Comparison of ENCODE assay signal across 8 worm cellular contexts in the genomic region with DNA sequence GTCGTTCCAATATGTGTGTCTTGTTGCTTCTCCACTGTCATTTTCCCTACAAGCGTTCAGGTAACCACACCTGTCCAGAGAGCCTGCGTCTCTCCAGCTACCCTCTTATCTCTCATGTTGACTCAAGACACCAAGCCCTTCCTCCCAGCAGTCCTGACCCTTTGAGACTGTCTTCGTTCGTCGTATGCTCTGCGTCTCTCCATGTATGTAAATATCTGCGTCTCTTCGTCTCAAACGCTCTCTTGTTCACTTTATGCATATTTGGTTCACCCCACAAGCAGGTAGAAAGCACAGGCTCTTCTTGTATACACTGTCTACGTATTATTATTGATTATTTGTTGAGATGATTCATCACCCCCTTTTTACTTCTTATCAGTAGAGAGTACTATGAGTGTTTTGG.
TF ChIP-seq lines count a peak whose summit lies in the region.

No protein-coding gene starts in this region.

TF ChIP-seq in whole organism, L1 larva, 84 proteins besides CTCF, POLR2A, EP300 and RAD21 (continues in another document):
- TF ChIP-seq elt-2 (tag; optimal IDR thresholded peaks at IDR 0.05; lab: Kevin White, UChicago) (peak; percentile 88), jun-1 (tag; optimal IDR thresholded peaks at IDR 0.05; lab: Kevin White, UChicago) (peak; percentile 82), efl-1 (optimal IDR thresholded peaks at IDR 0.05; lab: Kevin White, UChicago) (peak; percentile 20 to 48), efl-1 (GFP tag; optimal IDR thresholded peaks at IDR 0.05 in 1 of 2; lab: Kevin White, UChicago) (no peak), tbx-2 (tag; optimal IDR thresholded peaks at IDR 0.05; lab: Kevin White, UChicago) (peak; percentile 19), mdl-1 (tag; optimal IDR thresholded peaks at IDR 0.05; lab: Kevin White, UChicago) (peak in 1 of 2 experiments; percentile 18), ceh-88 (GFP tag; IDR thresholded peaks at IDR 0.05; lab: Robert Waterston, UW) (no peak), nhr-77 (tag; optimal IDR thresholded peaks at IDR 0.05; lab: Kevin White, UChicago) (peak; percentile 21), swsn-7 (tag; optimal IDR thresholded peaks at IDR 0.05; lab: Kevin White, UChicago) (peak; percentile 30), fos-1 (tag; optimal IDR thresholded peaks at IDR 0.05; lab: Kevin White, UChicago) (peak; percentile 3), rnt-1 (tag; optimal IDR thresholded peaks at IDR 0.05; lab: Kevin White, UChicago) (no peak)

TF ChIP-seq in whole organism, L2 larva, 48 proteins besides CTCF, POLR2A, EP300 and RAD21 (continues in another document):
- TF ChIP-seq ceh-82 (tag; optimal IDR thresholded peaks at IDR 0.05; lab: Kevin White, UChicago) (no peak), egl-27 (tag; optimal IDR thresholded peaks at IDR 0.05; lab: Kevin White, UChicago) (peak; percentile 22), gmeb-1 (tag; optimal IDR thresholded peaks at IDR 0.05; lab: Kevin White, UChicago) (peak; percentile 68), lin-39 (tag; optimal IDR thresholded peaks at IDR 0.05; lab: Kevin White, UChicago) (no peak), lsy-2 (tag; optimal IDR thresholded peaks at IDR 0.05; lab: Kevin White, UChicago) (no peak), zag-1 (tag; optimal IDR thresholded peaks at IDR 0.05; lab: Kevin White, UChicago) (no peak), lin-13 (GFP tag; optimal IDR thresholded peaks at IDR 0.05; lab: Kevin White, UChicago) (no peak), crh-2 (tag; optimal IDR thresholded peaks at IDR 0.05; lab: Kevin White, UChicago) (peak; percentile 42), elt-1 (tag; optimal IDR thresholded peaks at IDR 0.05; lab: Kevin White, UChicago) (no peak), nhr-129 (tag; optimal IDR thresholded peaks at IDR 0.05; lab: Kevin White, UChicago) (peak; percentile 52), unc-55 (GFP tag; optimal IDR thresholded peaks at IDR 0.05; lab: Kevin White, UChicago) (no peak)

TF ChIP-seq in whole organism, L3 larva, 47 proteins besides CTCF, POLR2A, EP300 and RAD21:
- TF ChIP-seq pqm-1 (tag; optimal IDR thresholded peaks at IDR 0.05; lab: Kevin White, UChicago) (peak; percentile 95), pha-4 (tag; optimal IDR thresholded peaks at IDR 0.05; lab: Kevin White, UChicago) (peak; percentile 99), ceh-28 (tag; optimal IDR thresholded peaks at IDR 0.05; lab: Kevin White, UChicago) (peak; percentile 72), tbx-2 (tag; optimal IDR thresholded peaks at IDR 0.05; lab: Kevin White, UChicago) (no peak), jun-1 (tag; optimal IDR thresholded peaks at IDR 0.05; lab: Kevin White, UChicago) (peak; percentile 84), lin-15B (tag; optimal IDR thresholded peaks at IDR 0.05; lab: Kevin White, UChicago) (no peak), lsy-12 (tag; optimal IDR thresholded peaks at IDR 0.05; lab: Kevin White, UChicago) (peak; percentile 20), elt-2 (tag; optimal IDR thresholded peaks at IDR 0.05; lab: Kevin White, UChicago) (peak; percentile 94)

TF ChIP-seq in whole organism, L4 larva, 104 proteins besides CTCF, POLR2A, EP300 and RAD21 (continues in another document):
- 0 out of 2 replicates have a peak, but pooled peaks have one; percentile 36 for TF ChIP-seq D1046.2 (GFP tag; IDR thresholded peaks at IDR 0.05; lab: Robert Waterston, UW)
- TF ChIP-seq F10B5.3 (tag; optimal IDR thresholded peaks at IDR 0.05; lab: Kevin White, UChicago): no peak
- TF ChIP-seq ZK337.2 (GFP tag; IDR thresholded peaks at IDR 0.05; lab: Robert Waterston, UW): no peak
- TF ChIP-seq dmd-8 (GFP tag; IDR thresholded peaks at IDR 0.05; lab: Robert Waterston, UW): peak; percentile 59; the same call in 1 of the 2 replicates
- peak in 1 of 2 experiments; percentile 75 for TF ChIP-seq daf-16 (GFP tag; optimal IDR thresholded peaks at IDR 0.05; lab: Kevin White, UChicago)
- peak; percentile 98 for TF ChIP-seq daf-16 (tag; optimal IDR thresholded peaks at IDR 0.05; lab: Kevin White, UChicago)
- peak; percentile 56 for TF ChIP-seq jun-1 (tag; optimal IDR thresholded peaks at IDR 0.05; lab: Kevin White, UChicago)
- peak; percentile 71 for TF ChIP-seq nhr-48 (tag; optimal IDR thresholded peaks at IDR 0.05; lab: Kevin White, UChicago)
- TF ChIP-seq hlh-11 (tag; optimal IDR thresholded peaks at IDR 0.05; lab: Kevin White, UChicago): peak; percentile 93
- no peak for TF ChIP-seq pha-4 (GFP tag; IDR thresholded peaks at IDR 0.05; lab: Robert Waterston, UW)
- peak; percentile 96 for TF ChIP-seq pha-4 (tag; optimal IDR thresholded peaks at IDR 0.05; lab: Kevin White, UChicago)

TF ChIP-seq in whole organism, late embryonic, 69 proteins besides CTCF, POLR2A, EP300 and RAD21 (continues in another document):
- TF ChIP-seq hlh-30 (tag; optimal IDR thresholded peaks at IDR 0.05; lab: Kevin White, UChicago; ENCODE audit: insufficient read depth) (peak; percentile 58), dve-1 (tag; optimal IDR thresholded peaks at IDR 0.05; lab: Kevin White, UChicago) (no peak), ceh-2 (tag; optimal IDR thresholded peaks at IDR 0.05; lab: Kevin White, UChicago) (peak; percentile 8), ets-4 (tag; optimal IDR thresholded peaks at IDR 0.05; lab: Kevin White, UChicago) (peak; percentile 15), nfya-1 (tag; optimal IDR thresholded peaks at IDR 0.05; lab: Kevin White, UChicago) (peak; percentile 46), elt-2 (tag; optimal IDR thresholded peaks at IDR 0.05; lab: Kevin White, UChicago) (peak; percentile 77), pha-4 (tag; optimal IDR thresholded peaks at IDR 0.05; lab: Kevin White, UChicago) (no peak), pros-1 (tag; optimal IDR thresholded peaks at IDR 0.05; lab: Kevin White, UChicago) (peak; percentile 9), sox-2 (GFP tag; IDR thresholded peaks at IDR 0.05; lab: Robert Waterston, UW) (no peak), ceh-48 (tag; optimal IDR thresholded peaks at IDR 0.05; lab: Kevin White, UChicago) (no peak), K09A11.1 (tag; optimal IDR thresholded peaks at IDR 0.05; lab: Kevin White, UChicago; ENCODE audit: insufficient read depth) (no peak), pqm-1 (tag; optimal IDR thresholded peaks at IDR 0.05; lab: Kevin White, UChicago) (no peak)

TF ChIP-seq in whole organism, midembryonic, 9 proteins besides CTCF, POLR2A, EP300 and RAD21:
- TF ChIP-seq cog-1 (tag; optimal IDR thresholded peaks at IDR 0.05; lab: Kevin White, UChicago) (peak; percentile 12), flt-1 (GFP tag; IDR thresholded peaks at IDR 0.05; lab: Robert Waterston, UW) (no peak), T22C8.4 (GFP tag; IDR thresholded peaks at IDR 0.05; lab: Robert Waterston, UW) (no peak), ztf-29 (GFP tag; IDR thresholded peaks at IDR 0.05; lab: Robert Waterston, UW) (peak; percentile 53; the same call in 1 of the 2 replicates), klf-2 (GFP tag; conservative IDR thresholded peaks at IDR 0.05; lab: Robert Waterston, UW) (no peak)
TF ChIP-seq in whole organism, midembryonic: peak in this region for 2.

TF ChIP-seq in whole organism, mixed stage, embryonic, 35 proteins besides CTCF, POLR2A, EP300 and RAD21:
- TF ChIP-seq mls-2 (tag; optimal IDR thresholded peaks at IDR 0.05; lab: Kevin White, UChicago): no peak
- TF ChIP-seq lin-13 (tag; optimal IDR thresholded peaks at IDR 0.05; lab: Kevin White, UChicago): peak; percentile 4
- TF ChIP-seq ham-2 (GFP tag; optimal IDR thresholded peaks at IDR 0.05; lab: Kevin White, UChicago): peak; percentile 66
- TF ChIP-seq blmp-1 (tag; optimal IDR thresholded peaks at IDR 0.05; lab: Kevin White, UChicago): no peak
- peak; percentile 100 for TF ChIP-seq pha-4 (tag; optimal IDR thresholded peaks at IDR 0.05; lab: Kevin White, UChicago)
- peak; percentile 17 for TF ChIP-seq cnd-1 (tag; optimal IDR thresholded peaks at IDR 0.05; lab: Kevin White, UChicago)

TF ChIP-seq in whole organism, young adult, 124 proteins besides CTCF, POLR2A, EP300 and RAD21:
- peak; percentile 84 for TF ChIP-seq hmg-1.2 (GFP tag; IDR thresholded peaks at IDR 0.05; lab: Robert Waterston, UW)
- TF ChIP-seq ztf-25 (GFP tag; IDR thresholded peaks at IDR 0.05; lab: Robert Waterston, UW): no peak
- no peak for TF ChIP-seq snpc-4 (GFP tag; optimal IDR thresholded peaks at IDR 0.05; lab: Kevin White, UChicago)
- peak in 2 of 4 experiments; percentile 27 to 54 for TF ChIP-seq snpc-4 (tag; optimal IDR thresholded peaks at IDR 0.05; lab: Kevin White, UChicago)
- no peak for TF ChIP-seq hsf-1 (GFP tag; IDR thresholded peaks at IDR 0.05; lab: Robert Waterston, UW)
- no peak for TF ChIP-seq madf-6 (GFP tag; IDR thresholded peaks at IDR 0.05; lab: Robert Waterston, UW)
- TF ChIP-seq pha-4 (tag; optimal IDR thresholded peaks at IDR 0.05; lab: Kevin White, UChicago): peak; percentile 74
- TF ChIP-seq nhr-80 (tag; optimal IDR thresholded peaks at IDR 0.05; lab: Kevin White, UChicago): peak; percentile 97
- no peak for TF ChIP-seq lin-54 (GFP tag; optimal IDR thresholded peaks at IDR 0.05; lab: Kevin White, UChicago)
- TF ChIP-seq attf-5 (GFP tag; optimal IDR thresholded peaks at IDR 0.05; lab: Kevin White, UChicago): peak; percentile 65
